Fruit fly (Drosophila melanogaster) whole organism, wandering third instar larva: ENCODE data around the gene CG33322.

ENCODE experiments used
- Abd-B ChIP-seq: fragments of >200 bp; optimal IDR thresholded peaks from 2 replicates; lab custom pipeline; 2017; ENCODE audit warnings: missing biosample characterization, missing genetic modification characterization
- CG32264 ChIP-seq: fragments of 200-800 bp; sonication (Bioruptor generic); optimal IDR thresholded peaks from 2 replicates; lab custom pipeline; 2016; ENCODE audit warnings: missing biosample characterization, missing genetic modification characterization
- CG9705 ChIP-seq: fragments of 200-800 bp; sonication (Bioruptor generic); optimal IDR thresholded peaks from 2 replicates; lab custom pipeline; 2018; ENCODE audit warnings: missing biosample characterization, mild to moderate bottlenecking, missing genetic modification characterization
- CrebA ChIP-seq: fragments of 200-800 bp; sonication (Bioruptor generic); optimal IDR thresholded peaks from 2 replicates; lab custom pipeline; 2016; ENCODE audit warnings: missing biosample characterization, mild to moderate bottlenecking, missing genetic modification characterization, borderline replicate concordance
- Dif ChIP-seq: fragments of 200-275, 200-300 bp; sonication (Bioruptor generic); optimal IDR thresholded peaks from 2 replicates; lab custom pipeline; 2018; ENCODE audit warnings: missing biosample characterization, missing genetic modification characterization; ENCODE audit not compliant: partially characterized antibody
- GATAd ChIP-seq: sonication (Bioruptor generic); optimal IDR thresholded peaks from 2 replicates; lab custom pipeline; 2016; ENCODE audit warnings: missing biosample characterization, missing genetic modification characterization
- HLH106 ChIP-seq: fragments of 200-800 bp; optimal IDR thresholded peaks from 3 replicates; lab custom pipeline; 2019; ENCODE audit warnings: missing biosample characterization, mild to moderate bottlenecking, missing genetic modification characterization, moderate library complexity
- Hnf4 ChIP-seq: fragments of 200-800 bp; sonication (Bioruptor generic); optimal IDR thresholded peaks from 2 replicates; lab custom pipeline; 2016; ENCODE audit warnings: missing biosample characterization, mild to moderate bottlenecking, missing genetic modification characterization
- Hr78 ChIP-seq: fragments of >200 bp; optimal IDR thresholded peaks from 2 replicates; lab custom pipeline; 2017; ENCODE audit warnings: missing biosample characterization, missing genetic modification characterization
- Hr83 ChIP-seq: fragments of 200-300 bp; sonication (Bioruptor generic); optimal IDR thresholded peaks from 2 replicates; lab custom pipeline; 2016; ENCODE audit warnings: missing biosample characterization, mild to moderate bottlenecking, missing genetic modification characterization, moderate library complexity; ENCODE audit not compliant: poor library complexity, severe bottlenecking
- Jra ChIP-seq: sonication (Bioruptor generic); optimal IDR thresholded peaks from 2 replicates; lab custom pipeline; 2016; ENCODE audit warnings: missing biosample characterization, missing genetic modification characterization
- Mio ChIP-seq: sonication (Bioruptor generic); optimal IDR thresholded peaks from 2 replicates; lab custom pipeline; 2016; ENCODE audit warnings: missing biosample characterization, missing genetic modification characterization
- Myc ChIP-seq: fragments of >200 bp; optimal IDR thresholded peaks from 2 replicates; lab custom pipeline; 2017
- Rel ChIP-seq, 2 experiments: fragments of 200-800 bp; sonication (Bioruptor generic) in 1 of 2; optimal IDR thresholded peaks; 2 replicates in 1 of 2; 3 replicates in 1 of 2; lab custom pipeline; 2016 to 2019; ENCODE audit warnings: mild to moderate bottlenecking in 2 of 2, missing biosample characterization in 2 of 2, missing genetic modification characterization in 2 of 2, moderate library complexity in 1 of 2
- Sp1 ChIP-seq: fragments of 200-800 bp; sonication (Bioruptor generic); optimal IDR thresholded peaks from 3 replicates; lab custom pipeline; 2019; ENCODE audit warnings: missing biosample characterization, mild to moderate bottlenecking, missing genetic modification characterization, moderate library complexity
- Vsx2 ChIP-seq: fragments of 200-300, 225-300 bp; sonication (Bioruptor generic); optimal IDR thresholded peaks from 2 replicates; lab custom pipeline; 2018; ENCODE audit warnings: missing biosample characterization, missing genetic modification characterization; ENCODE audit not compliant: partially characterized antibody
- br ChIP-seq: fragments of 200-800 bp; sonication (Bioruptor generic); optimal IDR thresholded peaks from 2 replicates; lab custom pipeline; 2016; ENCODE audit warnings: missing biosample characterization, missing genetic modification characterization
- brk ChIP-seq: fragments of 200-800 bp; sonication (Bioruptor generic); optimal IDR thresholded peaks from 2 replicates; lab custom pipeline; 2016; ENCODE audit warnings: missing biosample characterization, mild to moderate bottlenecking, missing genetic modification characterization
- dl ChIP-seq, 2 experiments: fragments of 175-275, 200-275 bp in 1 of 2; fragments of 200-275 bp in 1 of 2; sonication (Bioruptor generic); optimal IDR thresholded peaks; lab custom pipeline; 2018; ENCODE audit warnings: mild to moderate bottlenecking in 2 of 2, missing biosample characterization in 2 of 2, missing genetic modification characterization in 2 of 2, moderate library complexity in 2 of 2; ENCODE audit not compliant: partially characterized antibody in 2 of 2, insufficient read depth in 1 of 2
- dmrt93B ChIP-seq: fragments of 200-800 bp; sonication (Bioruptor generic); optimal IDR thresholded peaks from 2 replicates; lab custom pipeline; 2018; ENCODE audit warnings: missing biosample characterization, mild to moderate bottlenecking, missing genetic modification characterization
- dsf ChIP-seq: sonication (Bioruptor generic); optimal IDR thresholded peaks from 2 replicates; lab custom pipeline; 2016; ENCODE audit warnings: missing biosample characterization, missing genetic modification characterization, borderline replicate concordance
- ey ChIP-seq: fragments of 200-800 bp; sonication (Bioruptor generic); optimal IDR thresholded peaks from 2 replicates; lab custom pipeline; 2016; ENCODE audit warnings: missing biosample characterization, missing genetic modification characterization
- foxo ChIP-seq, 2 experiments: fragments of 200-800 bp; sonication (Bioruptor generic); optimal IDR thresholded peaks; 2 replicates in 1 of 2; 3 replicates in 1 of 2; lab custom pipeline; 2016 to 2017; ENCODE audit warnings: missing biosample characterization in 2 of 2, missing genetic modification characterization in 2 of 2
- fru ChIP-seq: fragments of 200-800 bp; sonication (Bioruptor generic); optimal IDR thresholded peaks from 3 replicates; lab custom pipeline; 2016; ENCODE audit warnings: missing biosample characterization, mild to moderate bottlenecking, missing genetic modification characterization
- lola ChIP-seq: fragments of >200 bp; optimal IDR thresholded peaks from 2 replicates; lab custom pipeline; 2017; ENCODE audit warnings: missing biosample characterization, missing genetic modification characterization
- pan ChIP-seq: fragments of >200 bp; optimal IDR thresholded peaks from 2 replicates; lab custom pipeline; 2017
- psq ChIP-seq: fragments of 200-800 bp; sonication (Bioruptor generic); optimal IDR thresholded peaks from 3 replicates; lab custom pipeline; 2017; ENCODE audit warnings: missing biosample characterization, mild to moderate bottlenecking, missing genetic modification characterization, moderate library complexity
- rgr ChIP-seq: fragments of 200-800 bp; sonication (Bioruptor generic); optimal IDR thresholded peaks from 3 replicates; lab custom pipeline; 2016; ENCODE audit warnings: missing biosample characterization, mild to moderate bottlenecking, missing genetic modification characterization
- sage ChIP-seq: fragments of 200-800 bp; sonication (Bioruptor generic); optimal IDR thresholded peaks from 2 replicates; lab custom pipeline; 2016; ENCODE audit warnings: missing biosample characterization, mild to moderate bottlenecking, missing genetic modification characterization
- sv ChIP-seq: fragments of 200-800 bp; sonication (Bioruptor generic); optimal IDR thresholded peaks from 3 replicates; lab custom pipeline; 2016; ENCODE audit warnings: missing biosample characterization, missing genetic modification characterization
- tai ChIP-seq: sonication (Bioruptor generic); optimal IDR thresholded peaks from 2 replicates; lab custom pipeline; 2016; ENCODE audit warnings: missing biosample characterization, missing genetic modification characterization
- usp ChIP-seq: fragments of >200 bp; optimal IDR thresholded peaks from 2 replicates; lab custom pipeline; 2017; ENCODE audit warnings: missing biosample characterization, missing genetic modification characterization
- woc ChIP-seq: sonication (Bioruptor generic); optimal IDR thresholded peaks from 2 replicates; lab custom pipeline; 2016; ENCODE audit warnings: missing biosample characterization, mild to moderate bottlenecking, missing genetic modification characterization

CG33322 gene

dm6 chr2L:20778380-20778779, 37.7 kb downstream of the CG33322 start:
- TF ChIP-seq CG32264 (GFP tag; lab: Kevin White, UChicago) = no peak
- TF ChIP-seq fru (GFP tag; lab: Kevin White, UChicago) = no peak
- no peak for TF ChIP-seq brk (GFP tag; lab: Kevin White, UChicago)

DNA sequence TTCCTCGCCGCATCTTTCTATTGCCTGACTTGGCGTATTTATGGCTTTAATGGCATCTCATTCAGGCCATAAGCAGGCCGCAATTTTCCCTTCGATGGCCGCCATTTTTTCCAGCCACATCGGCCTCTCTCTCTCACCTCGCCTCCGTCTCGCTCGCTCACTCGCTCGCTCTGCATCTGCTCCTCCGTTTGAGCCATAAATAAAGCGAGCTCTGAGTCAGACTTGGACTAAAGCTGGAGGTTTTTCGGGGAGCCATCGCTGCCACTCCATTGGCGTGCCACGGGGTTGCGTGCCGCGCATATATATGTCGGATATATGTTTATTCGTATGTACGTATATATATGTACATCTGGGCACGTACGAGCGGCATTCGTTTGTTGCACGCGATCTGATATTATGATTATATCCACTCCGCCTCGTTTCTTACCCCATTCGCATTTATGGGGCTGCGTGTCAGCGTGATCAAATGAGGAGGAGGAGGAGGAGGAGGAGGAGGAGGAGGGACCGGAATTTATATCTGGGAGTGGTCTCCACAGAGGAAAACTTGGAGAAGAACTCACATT, 39.0 kb downstream of the CG33322 start:
- TF ChIP-seq Vsx2 (GFP tag; lab: Kevin White, UChicago) (no peak), Hnf4 (GFP tag; lab: Kevin White, UChicago) (no peak), Rel (GFP tag; optimal IDR thresholded peaks at IDR 0.05; lab: Kevin White, UChicago) (no peak), Rel (tag; optimal IDR thresholded peaks at IDR 0.05; lab: Kevin White, UChicago) (no peak), lola (GFP tag; lab: Kevin White, UChicago) (no peak), rgr (GFP tag; lab: Kevin White, UChicago) (no peak), dl (GFP tag; optimal IDR thresholded peaks at IDR 0.05; lab: Kevin White, UChicago; ENCODE audit: insufficient read depth in 1 of 2, partially characterized antibody in 2 of 2) (no peak)

DNA sequence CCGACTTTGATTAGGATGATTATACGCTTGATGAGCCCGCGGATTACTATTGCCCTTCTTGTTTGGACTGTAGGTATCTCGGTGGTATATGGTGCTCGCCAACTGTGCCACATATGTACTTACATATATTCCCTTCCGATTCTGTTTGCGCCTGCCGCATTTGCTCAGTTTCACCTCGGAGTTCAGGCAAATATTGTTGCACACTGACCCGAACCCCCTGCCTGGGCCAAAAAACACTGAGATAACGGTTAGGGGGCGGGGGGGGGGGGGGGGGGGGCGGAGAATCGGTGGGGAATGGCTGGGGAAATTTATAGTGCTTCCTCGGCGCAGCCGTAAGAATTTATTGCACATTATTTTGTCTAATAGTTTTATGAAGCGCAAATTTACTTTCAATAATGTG, 40.1 kb downstream of the CG33322 start:
- TF ChIP-seq brk (GFP tag; lab: Kevin White, UChicago) (no peak), pan (peak; percentile 56)

DNA sequence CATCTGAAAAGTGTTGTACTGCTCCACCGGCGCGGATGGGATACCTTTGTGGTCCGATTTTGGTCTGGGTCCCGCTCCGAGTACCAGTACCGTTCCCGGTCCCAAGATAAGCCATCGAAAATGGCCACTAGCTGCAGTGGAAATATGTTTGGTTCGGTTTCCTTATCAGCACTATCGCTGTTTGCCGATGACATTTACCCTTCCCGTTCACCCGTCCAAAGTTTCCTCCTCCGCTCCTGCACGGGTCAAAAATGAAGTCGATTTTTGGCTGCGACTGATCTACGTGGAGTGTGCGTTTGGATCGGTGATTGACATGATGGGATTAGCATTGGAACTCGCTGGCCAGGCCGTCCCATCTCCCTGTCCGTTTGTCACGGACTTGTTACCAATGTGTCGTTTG, 41.6 kb downstream of the CG33322 start:
- TF ChIP-seq ey (no peak), tai (GFP tag; lab: Kevin White, UChicago) (no peak), sv (no peak), lola (GFP tag; lab: Kevin White, UChicago) (no peak), dsf (GFP tag; lab: Kevin White, UChicago) (no peak), Mio (GFP tag; lab: Kevin White, UChicago) (no peak), usp (no peak), woc (GFP tag; lab: Kevin White, UChicago) (no peak), Abd-B (no peak), CG32264 (GFP tag; lab: Kevin White, UChicago) (no peak), pan (no peak), fru (GFP tag; lab: Kevin White, UChicago) (no peak), Myc (no peak), Sp1 (GFP tag; lab: Kevin White, UChicago) (no peak), Rel (GFP tag; optimal IDR thresholded peaks at IDR 0.05; lab: Kevin White, UChicago) (no peak), Rel (tag; optimal IDR thresholded peaks at IDR 0.05; lab: Kevin White, UChicago) (no peak), Dif (no peak), Hr78 (GFP tag; lab: Kevin White, UChicago) (no peak), foxo (GFP tag; optimal IDR thresholded peaks at IDR 0.05; lab: Kevin White, UChicago) (no peak)

- TF ChIP-seq Sp1 (GFP tag; lab: Kevin White, UChicago) (peak; percentile 42), CG9705 (GFP tag; lab: Kevin White, UChicago) (no peak), Rel (GFP tag; optimal IDR thresholded peaks at IDR 0.05; lab: Kevin White, UChicago) (no peak), Rel (tag; optimal IDR thresholded peaks at IDR 0.05; lab: Kevin White, UChicago) (peak; percentile 95), Jra (GFP tag; lab: Kevin White, UChicago) (no peak), dl (GFP tag; optimal IDR thresholded peaks at IDR 0.05; lab: Kevin White, UChicago; ENCODE audit: insufficient read depth in 1 of 2, partially characterized antibody in 2 of 2) (peak in 1 of 2 experiments; percentile 50), ey (no peak), CrebA (GFP tag; lab: Kevin White, UChicago) (peak; percentile 75)
Measured at dm6 chr2L:20773453-20774054, 42.5 kb downstream of the CG33322 start.

DNA sequence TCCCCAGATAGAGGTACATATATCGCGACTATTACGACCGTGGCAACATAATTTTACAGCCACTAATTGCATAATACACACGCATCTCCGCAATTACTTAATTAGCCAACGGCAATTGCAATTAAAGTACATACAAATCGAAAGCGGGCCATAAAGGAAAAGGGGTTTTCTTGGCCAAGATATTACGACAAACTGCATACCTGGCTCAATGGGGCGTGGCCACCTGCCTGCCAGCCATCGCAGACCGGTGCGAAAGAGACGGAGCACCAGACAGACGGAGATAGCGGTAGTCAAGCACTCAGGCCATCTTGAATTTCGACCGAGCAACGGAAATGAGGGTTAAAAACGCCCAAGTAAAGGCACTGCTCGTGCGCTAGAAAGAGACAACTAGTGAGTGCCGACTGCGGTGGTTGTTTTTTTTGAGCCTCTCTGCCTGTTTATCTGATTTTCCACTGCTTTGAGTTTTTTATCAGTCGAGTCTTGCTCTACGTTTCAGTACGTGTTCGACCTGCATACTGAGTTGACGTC, 45.7 kb downstream of the CG33322 start, which contains the start of gene cad:
cad (plus strand) TSS at position 490 of the 528 bp plus-strand sequence.
- TF ChIP-seq CrebA (GFP tag; lab: Kevin White, UChicago) = no peak
- TF ChIP-seq Dif = no peak
- TF ChIP-seq ey = no peak
- peak; percentile 36 for TF ChIP-seq dmrt93B (GFP tag; lab: Kevin White, UChicago)
- peak; percentile 45 for TF ChIP-seq psq (GFP tag; lab: Kevin White, UChicago)
- no peak for TF ChIP-seq GATAd
- peak; percentile 79 for TF ChIP-seq Hr83 (GFP tag; lab: Kevin White, UChicago)
- TF ChIP-seq sage (GFP tag; lab: Kevin White, UChicago) = no peak
- TF ChIP-seq sv = no peak
- TF ChIP-seq pan = no peak
- no peak for TF ChIP-seq CG32264 (GFP tag; lab: Kevin White, UChicago)
- TF ChIP-seq br = peak; percentile 57
- TF ChIP-seq dsf (GFP tag; lab: Kevin White, UChicago) = no peak
- no peak for TF ChIP-seq usp
- TF ChIP-seq rgr (GFP tag; lab: Kevin White, UChicago) = peak; percentile 68
- TF ChIP-seq Abd-B = no peak
- TF ChIP-seq Rel (GFP tag; optimal IDR thresholded peaks at IDR 0.05; lab: Kevin White, UChicago) = no peak
- TF ChIP-seq Rel (tag; optimal IDR thresholded peaks at IDR 0.05; lab: Kevin White, UChicago) = peak; percentile 65
- TF ChIP-seq HLH106 (tag; lab: Kevin White, UChicago) = peak; percentile 41
- TF ChIP-seq Myc = no peak
- no peak for TF ChIP-seq lola (GFP tag; lab: Kevin White, UChicago)
- no peak for TF ChIP-seq Hr78 (GFP tag; lab: Kevin White, UChicago)
- no peak for TF ChIP-seq woc (GFP tag; lab: Kevin White, UChicago)
- peak in 1 of 2 experiments; percentile 14 for TF ChIP-seq foxo (GFP tag; optimal IDR thresholded peaks at IDR 0.05; lab: Kevin White, UChicago)
- TF ChIP-seq dl (GFP tag; optimal IDR thresholded peaks at IDR 0.05; lab: Kevin White, UChicago; ENCODE audit: insufficient read depth in 1 of 2, partially characterized antibody in 2 of 2) = no peak
- TF ChIP-seq Vsx2 (GFP tag; lab: Kevin White, UChicago) = no peak
